Worm (Caenorhabditis elegans) whole organism, midembryonic: ENCODE results near the gene T25D1.3.
"Not testable (repeated sequence)": the region's sequence is repeated elsewhere in the genome, so short reads cannot be mapped to it uniquely, and the experiment has no call there.

Source experiments
- T22C8.4 ChIP-seq: fragments of 200-800 bp; sonication (Bioruptor generic); IDR thresholded peaks from 2 replicates; pipeline ENCODE4 v1.3.6; 2022; ENCODE audit warnings: missing genetic modification characterization, missing compliant biosample characterization
- cog-1 ChIP-seq: sonication (generic microtip); optimal IDR thresholded peaks from 2 replicates; lab custom pipeline; 2016; ENCODE audit warnings: missing genetic modification characterization, missing compliant biosample characterization
- flt-1 ChIP-seq: fragments of 200-800 bp; sonication (Bioruptor generic); IDR thresholded peaks from 2 replicates; pipeline ENCODE4 v1.3.6; 2022; ENCODE audit warnings: missing genetic modification characterization, missing compliant biosample characterization
- klf-2 ChIP-seq: fragments of 200-800 bp; sonication (Bioruptor generic); conservative IDR thresholded peaks from 2 replicates; pipeline ENCODE4 v1.3.6; 2022; ENCODE audit warnings: missing genetic modification reagents, missing genetic modification characterization, missing compliant biosample characterization
- med-1 ChIP-seq: sonication (generic microtip); optimal IDR thresholded peaks from 2 replicates; lab custom pipeline; 2017; ENCODE audit warnings: missing genetic modification characterization, mild to moderate bottlenecking, missing compliant biosample characterization, antibody characterized with exemption, missing genetic modification reagents; ENCODE audit not compliant: insufficient read depth
- ref-1 ChIP-seq: fragments of 200-800 bp; sonication (Bioruptor generic); conservative IDR thresholded peaks from 2 replicates; pipeline ENCODE4 v1.3.6; 2022; ENCODE audit warnings: missing genetic modification reagents, missing genetic modification characterization, missing compliant biosample characterization
- tab-1 ChIP-seq: fragments of 200-800 bp; sonication (Bioruptor generic); IDR thresholded peaks from 2 replicates; pipeline ENCODE4 v1.3.6; 2022; ENCODE audit warnings: missing genetic modification characterization, missing compliant biosample characterization
- ztf-23 ChIP-seq: fragments of 200-800 bp; sonication (Bioruptor generic); IDR thresholded peaks from 2 replicates; pipeline ENCODE4 v1.3.6; 2022; ENCODE audit warnings: missing genetic modification reagents, missing genetic modification characterization, missing compliant biosample characterization
- ztf-29 ChIP-seq: fragments of 200-800 bp; sonication (Bioruptor generic); IDR thresholded peaks from 2 replicates; pipeline ENCODE4 v1.3.6; 2022; ENCODE audit warnings: missing genetic modification reagents, missing genetic modification characterization, missing compliant biosample characterization

T25D1.3 gene

ce11 chrX:16484043-16484442 lies 21.4 kb upstream of the T25D1.3 start:
- no peak for TF ChIP-seq klf-2 (GFP tag; lab: Robert Waterston, UW)
- TF ChIP-seq ref-1 (GFP tag; lab: Robert Waterston, UW): no peak
- TF ChIP-seq ztf-23 (GFP tag; lab: Robert Waterston, UW): no peak
- no peak for TF ChIP-seq cog-1 (tag; lab: Kevin White, UChicago)
- no peak for TF ChIP-seq T22C8.4 (GFP tag; lab: Robert Waterston, UW)
- no peak for TF ChIP-seq flt-1 (GFP tag; lab: Robert Waterston, UW)
- TF ChIP-seq ztf-29 (GFP tag; lab: Robert Waterston, UW): no peak

ce11 chrX:16484681-16485080 lies 20.8 kb upstream of the T25D1.3 start:
- no peak for TF ChIP-seq tab-1 (GFP tag; lab: Robert Waterston, UW)
- TF ChIP-seq ref-1 (GFP tag; lab: Robert Waterston, UW): no peak
- no peak for TF ChIP-seq flt-1 (GFP tag; lab: Robert Waterston, UW)
- TF ChIP-seq ztf-29 (GFP tag; lab: Robert Waterston, UW): no peak
- no peak for TF ChIP-seq ztf-23 (GFP tag; lab: Robert Waterston, UW)
- TF ChIP-seq T22C8.4 (GFP tag; lab: Robert Waterston, UW): no peak
- TF ChIP-seq cog-1 (tag; lab: Kevin White, UChicago): no peak
- no peak for TF ChIP-seq klf-2 (GFP tag; lab: Robert Waterston, UW)

ce11 chrX:16485322-16485721 lies 20.1 kb upstream of the T25D1.3 start:
- TF ChIP-seq klf-2 (GFP tag; lab: Robert Waterston, UW) (no peak), flt-1 (GFP tag; lab: Robert Waterston, UW) (no peak), cog-1 (tag; lab: Kevin White, UChicago) (no peak), ztf-29 (GFP tag; lab: Robert Waterston, UW) (no peak), tab-1 (GFP tag; lab: Robert Waterston, UW) (no peak), ztf-23 (GFP tag; lab: Robert Waterston, UW) (no peak), med-1 (GFP tag; lab: Kevin White, UChicago) (no peak), T22C8.4 (GFP tag; lab: Robert Waterston, UW) (no peak), ref-1 (GFP tag; lab: Robert Waterston, UW) (no peak)

- TF ChIP-seq flt-1 (GFP tag; lab: Robert Waterston, UW) (no peak), T22C8.4 (GFP tag; lab: Robert Waterston, UW) (no peak), ztf-29 (GFP tag; lab: Robert Waterston, UW) (no peak), cog-1 (tag; lab: Kevin White, UChicago) (no peak), ref-1 (GFP tag; lab: Robert Waterston, UW) (no peak), ztf-23 (GFP tag; lab: Robert Waterston, UW) (no peak), klf-2 (GFP tag; lab: Robert Waterston, UW) (no peak), tab-1 (GFP tag; lab: Robert Waterston, UW) (no peak), med-1 (GFP tag; lab: Kevin White, UChicago) (no peak)
Observed at ce11 chrX:16487068-16487658, 18.3 kb upstream of the T25D1.3 start, which contains the start of gene cah-3. TSS of gene cah-3 (plus strand) at chrX:16487481.

- TF ChIP-seq T22C8.4 (GFP tag; lab: Robert Waterston, UW): no peak
- TF ChIP-seq cog-1 (tag; lab: Kevin White, UChicago): no peak
- no peak for TF ChIP-seq ref-1 (GFP tag; lab: Robert Waterston, UW)
- no peak for TF ChIP-seq med-1 (GFP tag; lab: Kevin White, UChicago)
- no peak for TF ChIP-seq flt-1 (GFP tag; lab: Robert Waterston, UW)
- no peak for TF ChIP-seq ztf-29 (GFP tag; lab: Robert Waterston, UW)
- no peak for TF ChIP-seq klf-2 (GFP tag; lab: Robert Waterston, UW)
- no peak for TF ChIP-seq ztf-23 (GFP tag; lab: Robert Waterston, UW)
- TF ChIP-seq tab-1 (GFP tag; lab: Robert Waterston, UW): no peak
Observed at ce11 chrX:16490753-16491152, 14.7 kb upstream of the T25D1.3 start.

- no peak for TF ChIP-seq T22C8.4 (GFP tag; lab: Robert Waterston, UW)
Observed at ce11 chrX:16494630-16495029, 10.8 kb upstream of the T25D1.3 start, which contains the start of gene K05G3.2. TSS of gene K05G3.2 (plus strand) at chrX:16494930.

ce11 chrX:16501032-16501431 lies 4.4 kb upstream of the T25D1.3 start, which contains the start of gene K05G3.1:
TSS of gene K05G3.1 (plus strand) at chrX:16501332.
- TF ChIP-seq T22C8.4 (GFP tag; lab: Robert Waterston, UW): no peak
- no peak for TF ChIP-seq ztf-23 (GFP tag; lab: Robert Waterston, UW)
- no peak for TF ChIP-seq flt-1 (GFP tag; lab: Robert Waterston, UW)
- no peak for TF ChIP-seq klf-2 (GFP tag; lab: Robert Waterston, UW)
- TF ChIP-seq ref-1 (GFP tag; lab: Robert Waterston, UW): no peak
- TF ChIP-seq cog-1 (tag; lab: Kevin White, UChicago): no peak
- no peak for TF ChIP-seq ztf-29 (GFP tag; lab: Robert Waterston, UW)
- no peak for TF ChIP-seq tab-1 (GFP tag; lab: Robert Waterston, UW)
- TF ChIP-seq med-1 (GFP tag; lab: Kevin White, UChicago): no peak

ce11 chrX:16502997-16503396 lies 2.5 kb upstream of the T25D1.3 start:
- TF ChIP-seq tab-1 (GFP tag; lab: Robert Waterston, UW) (no peak), cog-1 (tag; lab: Kevin White, UChicago) (no peak), ztf-23 (GFP tag; lab: Robert Waterston, UW) (no peak), T22C8.4 (GFP tag; lab: Robert Waterston, UW) (no peak), ref-1 (GFP tag; lab: Robert Waterston, UW) (no peak), klf-2 (GFP tag; lab: Robert Waterston, UW) (no peak), flt-1 (GFP tag; lab: Robert Waterston, UW) (no peak), ztf-29 (GFP tag; lab: Robert Waterston, UW) (no peak), med-1 (GFP tag; lab: Kevin White, UChicago) (no peak)

- TF ChIP-seq med-1 (GFP tag; lab: Kevin White, UChicago); T22C8.4 (GFP tag; lab: Robert Waterston, UW); tab-1 (GFP tag; lab: Robert Waterston, UW): not testable (repeated sequence)
Observed at ce11 chrX:16515265-16515664, 9.8 kb downstream of the T25D1.3 start, which contains the start of gene T25D1.2. TSS of gene T25D1.2 (plus strand) at chrX:16515565.
